Worm (Caenorhabditis elegans) whole organism, L3 larva: ENCODE measurements around the gene C43F9.11.
A peak's percentile ranks its signal among the peaks of the same experiment; 100 is the strongest.

Source experiments
- R02D3.7 ChIP-seq: fragments of 150-350 bp; optimal IDR thresholded peaks from 2 replicates; lab custom pipeline; 2014; ENCODE audit warnings: missing biosample characterization, missing genetic modification characterization
- ZK546.5 ChIP-seq: sonication (generic microtip); optimal IDR thresholded peaks from 2 replicates; lab custom pipeline; 2017; ENCODE audit warnings: missing biosample characterization, missing genetic modification characterization
- aly-2 ChIP-seq: fragments of 150-350 bp; optimal IDR thresholded peaks from 2 replicates; lab custom pipeline; 2014; ENCODE audit warnings: missing biosample characterization, missing genetic modification characterization
- ceh-82 ChIP-seq: fragments of 150-350 bp; optimal IDR thresholded peaks from 2 replicates; lab custom pipeline; 2014; ENCODE audit warnings: missing biosample characterization, missing genetic modification characterization
- ceh-9 ChIP-seq: sonication (generic microtip); optimal IDR thresholded peaks from 2 replicates; lab custom pipeline; 2018; ENCODE audit warnings: missing biosample characterization, missing genetic modification characterization
- daf-12 ChIP-seq: fragments of 150-350 bp; optimal IDR thresholded peaks from 2 replicates; lab custom pipeline; 2014; ENCODE audit warnings: missing biosample characterization, missing genetic modification reagents, missing genetic modification characterization
- egl-27 ChIP-seq: sonication (generic microtip); optimal IDR thresholded peaks from 4 replicates; lab custom pipeline; 2017; ENCODE audit warnings: missing biosample characterization, missing genetic modification reagents, missing genetic modification characterization
- egl-5 ChIP-seq: fragments of 150-350 bp; optimal IDR thresholded peaks from 2 replicates; lab custom pipeline; 2017; ENCODE audit warnings: missing biosample characterization, missing genetic modification reagents, missing genetic modification characterization, inconsistent platforms
- elt-1 ChIP-seq: fragments of 150-350 bp; optimal IDR thresholded peaks from 2 replicates; lab custom pipeline; 2014; ENCODE audit warnings: missing biosample characterization, missing genetic modification characterization
- elt-2 ChIP-seq: sonication (generic microtip); optimal IDR thresholded peaks from 2 replicates; lab custom pipeline; 2016; ENCODE audit warnings: missing genetic modification reagents, mild to moderate bottlenecking, missing genetic modification characterization, missing compliant biosample characterization
- eor-1 ChIP-seq, 2 experiments: fragments of 150-350 bp; optimal IDR thresholded peaks; 2 replicates each; lab custom pipeline; 2014 to 2018; ENCODE audit warnings: missing biosample characterization in 2 of 2, missing genetic modification characterization in 2 of 2
- fos-1 ChIP-seq: fragments of 150-350 bp; optimal IDR thresholded peaks from 2 replicates; lab custom pipeline; 2014; ENCODE audit warnings: missing biosample characterization, missing genetic modification characterization
- hmg-11 ChIP-seq: sonication (generic microtip); optimal IDR thresholded peaks from 2 replicates; lab custom pipeline; 2016; ENCODE audit warnings: missing genetic modification characterization, missing compliant biosample characterization
- lin-15B ChIP-seq: fragments of 150-350 bp; optimal IDR thresholded peaks from 2 replicates; lab custom pipeline; 2014; ENCODE audit warnings: missing biosample characterization, missing genetic modification characterization
- lsy-12 ChIP-seq: sonication (generic microtip); optimal IDR thresholded peaks from 2 replicates; lab custom pipeline; 2016; ENCODE audit warnings: mild to moderate bottlenecking, missing genetic modification characterization, missing compliant biosample characterization
- mdl-1 ChIP-seq: fragments of 150-350 bp; optimal IDR thresholded peaks from 2 replicates; lab custom pipeline; 2014; ENCODE audit warnings: missing biosample characterization, missing genetic modification characterization
- mml-1 ChIP-seq: fragments of 150-350 bp; sonication (generic microtip); optimal IDR thresholded peaks from 3 replicates; lab custom pipeline; 2014; ENCODE audit warnings: missing biosample characterization, missing genetic modification characterization
- nfya-1 ChIP-seq: sonication (generic microtip); optimal IDR thresholded peaks from 2 replicates; lab custom pipeline; 2017; ENCODE audit warnings: missing genetic modification characterization, mild to moderate bottlenecking, missing compliant biosample characterization, antibody characterized with exemption, moderate library complexity; ENCODE audit not compliant: insufficient read depth
- nhr-11 ChIP-seq: fragments of 150-350 bp; optimal IDR thresholded peaks from 2 replicates; lab custom pipeline; 2014; ENCODE audit warnings: missing biosample characterization, missing genetic modification characterization
- nhr-23 ChIP-seq: fragments of 150-350 bp; optimal IDR thresholded peaks from 2 replicates; lab custom pipeline; 2014; ENCODE audit warnings: missing biosample characterization, missing genetic modification reagents, missing genetic modification characterization
- nhr-237 ChIP-seq: fragments of 150-350 bp; optimal IDR thresholded peaks from 2 replicates; lab custom pipeline; 2014; ENCODE audit warnings: missing biosample characterization, missing genetic modification characterization
- nhr-25 ChIP-seq: sonication (generic microtip); optimal IDR thresholded peaks from 2 replicates; lab custom pipeline; 2017; ENCODE audit warnings: missing biosample characterization, missing genetic modification characterization
- nhr-28 ChIP-seq: fragments of 150-350 bp; optimal IDR thresholded peaks from 2 replicates; lab custom pipeline; 2014; ENCODE audit warnings: missing biosample characterization, missing genetic modification characterization
- nhr-77 ChIP-seq: fragments of 150-350 bp; optimal IDR thresholded peaks from 2 replicates; lab custom pipeline; 2014; ENCODE audit warnings: missing biosample characterization, missing genetic modification characterization
- pqm-1 ChIP-seq: fragments of 150-350 bp; optimal IDR thresholded peaks from 2 replicates; lab custom pipeline; 2017; ENCODE audit warnings: missing biosample characterization, missing genetic modification characterization, inconsistent platforms
- skn-1 ChIP-seq: fragments of 150-350 bp; optimal IDR thresholded peaks from 2 replicates; lab custom pipeline; 2014; ENCODE audit warnings: missing biosample characterization, missing genetic modification characterization
- snpc-4 ChIP-seq: fragments of 150-350 bp; optimal IDR thresholded peaks from 2 replicates; lab custom pipeline; 2014; ENCODE audit warnings: missing biosample characterization, missing genetic modification characterization
- tbx-2 ChIP-seq: sonication (generic microtip); optimal IDR thresholded peaks from 2 replicates; lab custom pipeline; 2016; ENCODE audit warnings: mild to moderate bottlenecking, missing genetic modification characterization, missing compliant biosample characterization
- unc-39 ChIP-seq: sonication (generic microtip); optimal IDR thresholded peaks from 4 replicates; lab custom pipeline; 2017; ENCODE audit warnings: missing biosample characterization, missing genetic modification characterization
- unc-62 ChIP-seq: fragments of 150-350 bp; sonication (generic microtip); optimal IDR thresholded peaks from 4 replicates; lab custom pipeline; 2014; ENCODE audit warnings: missing biosample characterization, missing genetic modification reagents, missing genetic modification characterization
- zag-1 ChIP-seq: fragments of 150-350 bp; optimal IDR thresholded peaks from 2 replicates; lab custom pipeline; 2014; ENCODE audit warnings: missing biosample characterization, missing genetic modification characterization
- ztf-11 ChIP-seq: fragments of 150-350 bp; optimal IDR thresholded peaks from 2 replicates; lab custom pipeline; 2014; ENCODE audit warnings: missing biosample characterization, missing genetic modification characterization
- ztf-4 ChIP-seq: fragments of 150-350 bp; optimal IDR thresholded peaks from 2 replicates; lab custom pipeline; 2014; ENCODE audit warnings: missing biosample characterization, missing genetic modification characterization

The C43F9.11 gene

DNA sequence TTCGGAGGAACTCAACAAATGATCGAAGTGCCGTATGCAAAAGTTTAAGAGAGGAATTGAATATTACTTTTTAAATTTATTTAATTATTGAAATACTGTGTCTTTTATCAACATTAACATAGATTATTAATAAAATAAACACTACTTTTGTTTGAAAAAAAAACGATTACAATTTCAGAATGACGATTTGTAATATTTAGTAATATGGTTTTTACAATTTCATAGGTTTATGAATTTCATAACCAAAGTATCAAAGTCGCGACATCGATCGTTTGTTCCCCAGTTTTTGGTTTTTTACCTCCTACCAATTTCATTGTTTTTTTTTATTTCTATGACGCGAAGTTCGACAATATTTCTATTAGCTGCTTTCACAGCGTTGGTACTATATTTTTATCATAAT is 3.4 kb downstream of the C43F9.11 start, which contains the start of gene R09H10.1:
Gene R09H10.1 (plus strand): TSS at position 301 of the 400 bp plus-strand sequence.
- TF ChIP-seq ztf-11, result no peak
- TF ChIP-seq nhr-77, result no peak
- no peak for TF ChIP-seq nfya-1
- no peak for TF ChIP-seq lin-15B (tag; lab: Kevin White, UChicago)
- TF ChIP-seq egl-5, result no peak

DNA sequence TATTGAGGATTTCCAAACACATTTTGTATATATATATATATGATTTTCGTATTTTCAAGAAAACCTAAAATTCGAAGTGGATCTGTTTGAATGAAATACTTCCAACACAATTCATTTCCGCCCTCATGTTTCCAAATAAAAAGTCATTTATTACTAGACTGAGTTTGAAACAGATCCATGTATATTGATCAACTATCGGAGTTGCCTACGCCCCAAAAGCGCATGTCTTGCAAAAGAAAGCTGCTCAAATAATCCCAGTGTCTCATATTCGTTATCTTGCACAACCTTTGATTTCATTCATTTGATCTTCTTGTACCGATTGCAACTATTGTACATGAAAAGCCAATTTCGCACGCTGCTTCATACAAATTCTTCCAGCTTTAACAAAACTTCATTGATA is 6.0 kb downstream of the C43F9.11 start, which contains the start of gene R09H10.2:
Gene R09H10.2 (plus strand): TSS at position 301 of the 400 bp plus-strand sequence.
- TF ChIP-seq skn-1, result no peak
- no peak for TF ChIP-seq ceh-82 (tag; lab: Kevin White, UChicago)
- no peak for TF ChIP-seq fos-1
- no peak for TF ChIP-seq lsy-12 (tag; lab: Kevin White, UChicago)
- TF ChIP-seq ZK546.5 (tag; lab: Kevin White, UChicago), result no peak
- TF ChIP-seq ztf-4 (tag; lab: Kevin White, UChicago), result no peak

DNA sequence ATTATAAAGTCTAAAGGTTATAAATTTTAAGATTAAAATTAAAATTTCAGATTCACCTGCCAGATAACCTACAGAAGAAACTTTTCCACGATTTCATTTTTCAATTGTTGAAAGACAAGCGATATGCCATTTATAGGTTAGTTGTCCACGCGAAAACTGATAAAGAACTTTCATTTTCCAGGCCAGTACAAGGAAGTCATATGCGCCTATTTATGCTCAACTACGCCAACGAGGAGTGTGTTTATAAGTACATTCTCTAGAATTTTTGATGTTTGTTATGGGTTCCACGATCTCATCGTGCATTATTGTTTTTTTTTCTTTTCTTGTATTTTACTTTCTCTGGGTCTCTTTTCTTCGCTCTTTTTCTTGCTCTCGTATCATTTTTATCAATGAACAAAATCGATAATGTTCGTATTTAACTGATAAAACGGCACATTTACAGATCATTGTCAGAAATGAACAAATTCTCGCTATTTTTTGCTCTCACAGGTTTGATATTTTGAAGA is 10.0 kb downstream of the C43F9.11 start, which contains the start of gene R09H10.3:
Gene R09H10.3 (plus strand): TSS at position 456 of the 506 bp plus-strand sequence.
- TF ChIP-seq pqm-1 (tag; lab: Kevin White, UChicago) (peak; percentile 19), eor-1 (tag; optimal IDR thresholded peaks at IDR 0.05; lab: Kevin White, UChicago) (no peak), elt-2 (tag; lab: Kevin White, UChicago) (peak; percentile 77), nhr-23 (tag; lab: Kevin White, UChicago) (no peak)

DNA sequence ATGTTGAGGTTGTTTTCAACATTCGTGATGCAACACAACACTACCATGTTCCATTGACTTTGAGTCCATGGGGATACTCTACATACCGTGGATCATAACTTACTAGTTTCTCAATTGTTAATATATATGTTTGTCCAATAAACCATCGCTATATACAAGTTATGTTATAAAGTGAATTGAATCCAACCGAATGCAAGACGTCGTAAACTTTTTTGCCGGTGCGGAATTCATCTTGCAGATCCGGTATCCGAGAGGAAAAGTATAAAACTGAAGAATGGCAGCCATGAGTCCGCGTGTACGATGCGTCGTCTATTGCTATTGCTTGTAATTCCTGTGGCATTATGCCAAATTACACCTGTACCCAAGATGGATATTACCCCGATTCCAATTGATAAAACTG is 11.7 kb downstream of the C43F9.11 start, which contains the start of gene R09H10.6:
Gene R09H10.6 (plus strand): TSS at position 301 of the 400 bp plus-strand sequence.
- TF ChIP-seq nfya-1 (no peak), daf-12 (no peak), nhr-11 (tag; lab: Kevin White, UChicago) (no peak), nhr-28 (tag; lab: Kevin White, UChicago) (no peak), aly-2 (tag; lab: Kevin White, UChicago) (no peak)

DNA sequence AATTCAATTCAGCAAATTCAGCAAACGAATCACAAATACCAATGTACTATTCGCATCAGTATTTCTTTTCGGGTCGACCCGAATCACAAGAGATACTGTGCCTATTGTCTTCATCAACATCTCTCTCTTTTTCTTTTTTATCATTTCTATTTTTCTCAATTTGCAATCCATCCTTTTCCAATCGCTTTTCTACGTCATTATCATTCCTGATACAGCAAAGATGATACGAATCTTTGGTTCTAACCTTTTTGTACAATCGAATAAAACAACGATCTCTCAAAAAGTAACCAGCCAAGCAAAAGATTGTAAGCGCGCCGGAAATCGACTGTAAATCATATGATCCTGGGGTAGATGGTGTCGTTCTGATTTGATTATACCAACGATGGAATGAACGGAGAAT is 13.3 kb downstream of the C43F9.11 start:
- no peak for TF ChIP-seq ztf-4 (tag; lab: Kevin White, UChicago)
- no peak for TF ChIP-seq mdl-1 (tag; lab: Kevin White, UChicago)
- no peak for TF ChIP-seq ceh-9 (tag; lab: Kevin White, UChicago)
- no peak for TF ChIP-seq nhr-237 (tag; lab: Kevin White, UChicago)
- TF ChIP-seq unc-62, result no peak
- no peak for TF ChIP-seq snpc-4 (tag; lab: Kevin White, UChicago)
- no peak for TF ChIP-seq elt-1
- TF ChIP-seq ztf-11, result no peak
- no peak for TF ChIP-seq tbx-2 (tag; lab: Kevin White, UChicago)

DNA sequence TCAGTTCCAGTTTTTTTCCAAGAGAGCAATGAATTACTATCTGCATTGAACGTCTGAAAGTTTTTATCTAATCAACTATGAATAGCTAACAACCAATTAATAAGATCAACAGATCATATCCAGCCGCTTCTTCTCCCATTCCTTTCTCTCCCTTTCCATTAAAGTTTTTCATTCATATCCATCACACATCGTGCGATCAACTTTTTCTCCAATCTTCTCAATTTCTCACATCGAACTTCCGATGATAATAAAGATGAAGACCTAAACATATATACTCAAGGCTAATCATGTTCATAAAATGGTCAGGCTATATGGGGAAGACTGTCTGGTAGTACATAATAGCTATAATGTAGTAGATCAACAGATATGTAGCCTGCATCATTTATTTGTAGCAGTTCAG is 15.7 kb downstream of the C43F9.11 start:
- TF ChIP-seq elt-2 (tag; lab: Kevin White, UChicago), result no peak
- no peak for TF ChIP-seq pqm-1 (tag; lab: Kevin White, UChicago)
- TF ChIP-seq daf-12, result no peak
- TF ChIP-seq nhr-25 (tag; lab: Kevin White, UChicago), result peak; percentile 36
- no peak for TF ChIP-seq egl-27 (tag; lab: Kevin White, UChicago)
- TF ChIP-seq mml-1 (tag; lab: Kevin White, UChicago), result no peak
- no peak for TF ChIP-seq unc-39
- no peak for TF ChIP-seq R02D3.7 (tag; lab: Kevin White, UChicago)
- TF ChIP-seq zag-1 (tag; lab: Kevin White, UChicago), result no peak
- peak; percentile 5 for TF ChIP-seq nhr-23 (tag; lab: Kevin White, UChicago)
- TF ChIP-seq eor-1 (tag; optimal IDR thresholded peaks at IDR 0.05; lab: Kevin White, UChicago), result no peak
- TF ChIP-seq hmg-11, result no peak
